Worm (Caenorhabditis elegans) whole organism, L1 larva: ENCODE measurements around the gene C01G10.4.

Experiments used
- C16A3.4 ChIP-seq: fragments of 150-350 bp; optimal IDR thresholded peaks from 2 replicates; lab custom pipeline; 2014; ENCODE audit warnings: missing biosample characterization, missing genetic modification characterization
- F16B12.6 ChIP-seq: fragments of 150-350 bp; optimal IDR thresholded peaks from 2 replicates; lab custom pipeline; 2014; ENCODE audit warnings: missing biosample characterization, missing genetic modification characterization
- Y116A8C.19 ChIP-seq: sonication (generic microtip); optimal IDR thresholded peaks from 2 replicates; lab custom pipeline; 2016; ENCODE audit warnings: missing compliant biosample characterization, missing genetic modification characterization, borderline replicate concordance
- aha-1 ChIP-seq: fragments of 150-350 bp; optimal IDR thresholded peaks from 2 replicates; lab custom pipeline; 2014; ENCODE audit warnings: missing biosample characterization, missing genetic modification characterization
- alr-1 ChIP-seq: fragments of 200-800 bp; sonication (Bioruptor generic); optimal IDR thresholded peaks from 2 replicates; lab custom pipeline; 2018; ENCODE audit warnings: borderline replicate concordance, mild to moderate bottlenecking, missing genetic modification characterization, missing compliant biosample characterization
- aly-2 ChIP-seq: fragments of 150-350 bp; optimal IDR thresholded peaks from 2 replicates; lab custom pipeline; 2014; ENCODE audit warnings: missing biosample characterization, missing genetic modification characterization
- ceh-63 ChIP-seq: fragments of 200-800 bp; sonication (Bioruptor generic); optimal IDR thresholded peaks from 2 replicates; lab custom pipeline; 2018; ENCODE audit warnings: mild to moderate bottlenecking, missing genetic modification characterization, missing compliant biosample characterization
- ceh-8 ChIP-seq: fragments of 200-800 bp; sonication (Bioruptor generic); optimal IDR thresholded peaks from 2 replicates; lab custom pipeline; 2018; ENCODE audit warnings: mild to moderate bottlenecking, missing genetic modification characterization, moderate library complexity, missing compliant biosample characterization
- ceh-88 ChIP-seq: fragments of 200-800 bp; sonication (Bioruptor generic); IDR thresholded peaks from 2 replicates; pipeline ENCODE4 v1.3.6; 2022; ENCODE audit warnings: missing genetic modification characterization, missing compliant biosample characterization
- dsc-1 ChIP-seq: sonication (generic microtip); optimal IDR thresholded peaks from 2 replicates; lab custom pipeline; 2016; ENCODE audit warnings: mild to moderate bottlenecking, missing genetic modification characterization, missing compliant biosample characterization
- efl-1 ChIP-seq, 4 experiments: fragments of 150-350 bp; optimal IDR thresholded peaks in 3 of 4; peaks in 1 of 4; 1 replicate in 1 of 4; 2 replicates in 3 of 4; lab custom pipeline; 2014; ENCODE audit warnings: missing biosample characterization in 2 of 4, missing genetic modification characterization in 2 of 4, missing genetic modification reagents in 2 of 4
- efl-3 ChIP-seq: fragments of 200-800 bp; sonication (Bioruptor generic); optimal IDR thresholded peaks from 2 replicates; lab custom pipeline; 2018; ENCODE audit warnings: mild to moderate bottlenecking, missing genetic modification characterization, missing compliant biosample characterization
- egl-27 ChIP-seq, 2 experiments: fragments of 150-350 bp in 1 of 2; sonication (generic microtip); optimal IDR thresholded peaks; 3 replicates each; lab custom pipeline; 2017 to 2018; ENCODE audit warnings: missing biosample characterization in 2 of 2, missing genetic modification characterization in 2 of 2, missing genetic modification reagents in 2 of 2
- elt-2 ChIP-seq: sonication (generic microtip); optimal IDR thresholded peaks from 2 replicates; lab custom pipeline; 2016; ENCODE audit warnings: missing genetic modification characterization, mild to moderate bottlenecking, inconsistent platforms, missing compliant biosample characterization, missing genetic modification reagents
- ets-5 ChIP-seq: fragments of 200-800 bp; sonication (Bioruptor generic); IDR thresholded peaks from 2 replicates; pipeline ENCODE4 v1.3.6; 2022; ENCODE audit warnings: missing genetic modification characterization, missing compliant biosample characterization
- fos-1 ChIP-seq: fragments of 150-350 bp; optimal IDR thresholded peaks from 2 replicates; lab custom pipeline; 2014; ENCODE audit warnings: missing biosample characterization, missing genetic modification characterization
- grh-1 ChIP-seq: fragments of 200-800 bp; sonication (Bioruptor generic); IDR thresholded peaks from 2 replicates; pipeline ENCODE4 v1.3.6; 2022; ENCODE audit warnings: missing genetic modification reagents, missing genetic modification characterization, missing compliant biosample characterization
- hlh-17 ChIP-seq: fragments of 200-800 bp; sonication (Bioruptor generic); optimal IDR thresholded peaks from 2 replicates; lab custom pipeline; 2018; ENCODE audit warnings: missing genetic modification characterization, mild to moderate bottlenecking, missing compliant biosample characterization, moderate library complexity, borderline replicate concordance
- irx-1 ChIP-seq: sonication (generic microtip); optimal IDR thresholded peaks from 2 replicates; lab custom pipeline; 2016; ENCODE audit warnings: missing genetic modification characterization, missing compliant biosample characterization
- isw-1 ChIP-seq: fragments of 200-800 bp; sonication (Bioruptor generic); IDR thresholded peaks from 2 replicates; pipeline ENCODE4 v1.3.6; 2022; ENCODE audit warnings: missing genetic modification characterization, missing compliant biosample characterization
- jun-1 ChIP-seq: fragments of 150-350 bp; optimal IDR thresholded peaks from 2 replicates; lab custom pipeline; 2014; ENCODE audit warnings: missing biosample characterization, missing genetic modification reagents, missing genetic modification characterization
- lin-14 ChIP-seq: fragments of 200-800 bp; sonication (Bioruptor generic); optimal IDR thresholded peaks from 2 replicates; lab custom pipeline; 2018; ENCODE audit warnings: mild to moderate bottlenecking, missing genetic modification characterization, moderate library complexity, missing compliant biosample characterization
- lin-35 ChIP-seq, 2 experiments: fragments of 150-350 bp; optimal IDR thresholded peaks; 2 replicates each; lab custom pipeline; 2014; ENCODE audit warnings: missing biosample characterization in 2 of 2, missing genetic modification characterization in 2 of 2, missing genetic modification reagents in 2 of 2
- lir-3 ChIP-seq: sonication (generic microtip); optimal IDR thresholded peaks from 2 replicates; lab custom pipeline; 2016; ENCODE audit warnings: mild to moderate bottlenecking, missing genetic modification characterization, moderate library complexity, missing compliant biosample characterization; ENCODE audit not compliant: poor library complexity
- lsy-2 ChIP-seq, 2 experiments: fragments of 150-350 bp; optimal IDR thresholded peaks; 2 replicates each; lab custom pipeline; 2014; ENCODE audit warnings: missing biosample characterization in 2 of 2, missing genetic modification characterization in 2 of 2
- nhr-12 ChIP-seq: sonication (generic microtip); optimal IDR thresholded peaks from 2 replicates; lab custom pipeline; 2017; ENCODE audit warnings: missing biosample characterization, missing genetic modification characterization
- nhr-20 ChIP-seq: sonication (generic microtip); optimal IDR thresholded peaks from 2 replicates; lab custom pipeline; 2016; ENCODE audit warnings: mild to moderate bottlenecking, missing genetic modification characterization, missing compliant biosample characterization
- nhr-28 ChIP-seq: fragments of 150-350 bp; optimal IDR thresholded peaks from 2 replicates; lab custom pipeline; 2014; ENCODE audit warnings: missing biosample characterization, missing genetic modification characterization
- nhr-47 ChIP-seq: sonication (generic microtip); optimal IDR thresholded peaks from 2 replicates; lab custom pipeline; 2016; ENCODE audit warnings: mild to moderate bottlenecking, missing genetic modification characterization, moderate library complexity, missing compliant biosample characterization
- nhr-71 ChIP-seq: sonication (generic microtip); optimal IDR thresholded peaks from 2 replicates; lab custom pipeline; 2016; ENCODE audit warnings: mild to moderate bottlenecking, missing genetic modification characterization, moderate library complexity, missing compliant biosample characterization
- nhr-77 ChIP-seq: fragments of 150-350 bp; optimal IDR thresholded peaks from 2 replicates; lab custom pipeline; 2014; ENCODE audit warnings: missing biosample characterization, missing genetic modification characterization
- pax-3 ChIP-seq: fragments of 200-800 bp; sonication (Bioruptor generic); optimal IDR thresholded peaks from 2 replicates; lab custom pipeline; 2018; ENCODE audit warnings: mild to moderate bottlenecking, missing genetic modification characterization, moderate library complexity, missing compliant biosample characterization
- skn-1 ChIP-seq: fragments of 150-350 bp; optimal IDR thresholded peaks from 2 replicates; lab custom pipeline; 2014; ENCODE audit warnings: missing biosample characterization, missing genetic modification characterization
- snpc-4 ChIP-seq: fragments of 150-350 bp; optimal IDR thresholded peaks from 2 replicates; lab custom pipeline; 2014; ENCODE audit warnings: missing biosample characterization, missing genetic modification characterization
- snu-23 ChIP-seq: sonication (generic microtip); optimal IDR thresholded peaks from 2 replicates; lab custom pipeline; 2016; ENCODE audit warnings: missing genetic modification characterization, missing compliant biosample characterization
- sox-4 ChIP-seq: sonication (generic microtip); optimal IDR thresholded peaks from 2 replicates; lab custom pipeline; 2016; ENCODE audit warnings: missing genetic modification characterization, missing compliant biosample characterization
- sup-37 ChIP-seq: fragments of 200-800 bp; sonication (Bioruptor generic); optimal IDR thresholded peaks from 2 replicates; lab custom pipeline; 2018; ENCODE audit warnings: mild to moderate bottlenecking, missing genetic modification characterization, missing compliant biosample characterization
- tbx-2 ChIP-seq: sonication (generic microtip); optimal IDR thresholded peaks from 2 replicates; lab custom pipeline; 2016; ENCODE audit warnings: missing genetic modification characterization, missing compliant biosample characterization
- tlp-1 ChIP-seq: fragments of 150-350 bp; optimal IDR thresholded peaks from 2 replicates; lab custom pipeline; 2014; ENCODE audit warnings: missing biosample characterization, missing genetic modification characterization
- vab-15 ChIP-seq: sonication (generic microtip); optimal IDR thresholded peaks from 2 replicates; lab custom pipeline; 2017; ENCODE audit warnings: missing genotype, mild to moderate bottlenecking, missing genetic modification characterization, missing compliant biosample characterization
- xbp-1 ChIP-seq: sonication (generic microtip); optimal IDR thresholded peaks from 2 replicates; lab custom pipeline; 2016; ENCODE audit warnings: missing genetic modification characterization, missing compliant biosample characterization
- zag-1 ChIP-seq: fragments of 150-350 bp; optimal IDR thresholded peaks from 2 replicates; lab custom pipeline; 2014; ENCODE audit warnings: missing biosample characterization, missing genetic modification characterization
- zip-4 ChIP-seq: fragments of 200-800 bp; sonication (Bioruptor generic); optimal IDR thresholded peaks from 2 replicates; lab custom pipeline; 2018; ENCODE audit warnings: mild to moderate bottlenecking, missing genetic modification characterization, moderate library complexity, missing compliant biosample characterization

The C01G10.4 gene

ce11 chrV:15067165-15067564 is 22.4 kb upstream of the C01G10.4 start, which contains the start of gene C25D7.10:
C25D7.10 (plus strand) TSS chrV:15067465.
- TF ChIP-seq F16B12.6 (tag; lab: Kevin White, UChicago) (no peak), xbp-1 (tag; lab: Kevin White, UChicago) (no peak), Y116A8C.19 (tag; lab: Kevin White, UChicago) (no peak)
- TF ChIP-seq, all 84 proteins: peak for 0

ce11 chrV:15068378-15068777 is 21.2 kb upstream of the C01G10.4 start, which contains the start of gene dnj-3:
dnj-3 (plus strand) TSS chrV:15068678.
- TF ChIP-seq nhr-12 (tag; lab: Kevin White, UChicago) (no peak), jun-1 (no peak), snpc-4 (tag; lab: Kevin White, UChicago) (no peak), efl-1 (optimal IDR thresholded peaks at IDR 0.05; lab: Kevin White, UChicago) (no peak), efl-1 (GFP tag; optimal IDR thresholded peaks at IDR 0.05 in 1 of 2; lab: Kevin White, UChicago) (peak in 1 of 2 experiments; percentile 24)
- TF ChIP-seq, all 84 proteins: peak for 1

- TF ChIP-seq egl-27 (tag; optimal IDR thresholded peaks at IDR 0.05; lab: Kevin White, UChicago) (no peak), lsy-2 (tag; optimal IDR thresholded peaks at IDR 0.05; lab: Kevin White, UChicago) (peak in 1 of 2 experiments; percentile 73), lin-14 (GFP tag; lab: Kevin White, UChicago) (peak; percentile 3)
Measured at ce11 chrV:15069435-15069985, 20.0 kb upstream of the C01G10.4 start.

- TF ChIP-seq skn-1 (tag; lab: Kevin White, UChicago) (peak; percentile 20), sup-37 (GFP tag; lab: Kevin White, UChicago) (no peak), efl-3 (GFP tag; lab: Kevin White, UChicago) (no peak), nhr-28 (tag; lab: Kevin White, UChicago) (no peak), lin-14 (GFP tag; lab: Kevin White, UChicago) (peak; percentile 99), C16A3.4 (tag; lab: Kevin White, UChicago) (peak; percentile 66), grh-1 (GFP tag; lab: Robert Waterston, UW) (no peak), irx-1 (tag; lab: Kevin White, UChicago) (peak; percentile 80), lir-3 (tag; lab: Kevin White, UChicago) (peak; percentile 81), hlh-17 (no peak), nhr-71 (peak; percentile 94), dsc-1 (tag; lab: Kevin White, UChicago) (peak; percentile 89), alr-1 (no peak), tlp-1 (no peak), elt-2 (tag; lab: Kevin White, UChicago) (no peak), vab-15 (tag; lab: Kevin White, UChicago) (no peak), aly-2 (peak; percentile 41), zag-1 (peak; percentile 91), ceh-8 (GFP tag; lab: Kevin White, UChicago) (peak; percentile 58), isw-1 (peak; percentile 68), pax-3 (peak; percentile 88), fos-1 (tag; lab: Kevin White, UChicago) (peak; percentile 77), nhr-20 (tag; lab: Kevin White, UChicago) (peak; percentile 81), nhr-77 (peak; percentile 71), zip-4 (GFP tag; lab: Kevin White, UChicago) (no peak), lin-35 (GFP tag; optimal IDR thresholded peaks at IDR 0.05; lab: Kevin White, UChicago) (peak; percentile 38 to 70), snu-23 (GFP tag; lab: Kevin White, UChicago) (peak; percentile 90), nhr-47 (tag; lab: Kevin White, UChicago) (peak; percentile 88), sox-4 (tag; lab: Kevin White, UChicago) (peak; percentile 14), ceh-88 (GFP tag; lab: Robert Waterston, UW) (no peak; the same call in 1 of the 2 replicates), aha-1 (tag; lab: Kevin White, UChicago) (peak; percentile 7), tbx-2 (tag; lab: Kevin White, UChicago) (peak; percentile 91), ets-5 (GFP tag; lab: Robert Waterston, UW) (no peak), egl-27 (tag; optimal IDR thresholded peaks at IDR 0.05; lab: Kevin White, UChicago) (peak; percentile 58 to 76), ceh-63 (GFP tag; lab: Kevin White, UChicago) (no peak)
Measured at ce11 chrV:15071015-15071810, 18.3 kb upstream of the C01G10.4 start, which contains the start of gene unc-76. unc-76 (plus strand) TSS chrV:15071760.
